Worm (Caenorhabditis elegans) whole organism, young adult: ENCODE data around the gene F32D8.1.
A peak's percentile ranks its signal among the peaks of the same experiment; 100 is the strongest.

Source experiments
- B0035.1 ChIP-seq: sonication (generic microtip); optimal IDR thresholded peaks from 2 replicates; lab custom pipeline; 2016; ENCODE audit warnings: missing genetic modification characterization, mild to moderate bottlenecking, missing compliant biosample characterization, missing genotype, missing genetic modification reagents
- B0261.1 ChIP-seq: sonication (generic microtip); optimal IDR thresholded peaks from 2 replicates; lab custom pipeline; 2016; ENCODE audit warnings: mild to moderate bottlenecking, missing genetic modification characterization, moderate library complexity, missing compliant biosample characterization
- C17E4.6 ChIP-seq: fragments of 200-800 bp; sonication (Bioruptor generic); IDR thresholded peaks from 2 replicates; pipeline ENCODE4 v1.3.6; 2022; ENCODE audit warnings: missing genetic modification reagents, missing genetic modification characterization, missing compliant biosample characterization
- D2030.7 ChIP-seq: fragments of 200-800 bp; sonication (Bioruptor generic); IDR thresholded peaks from 2 replicates; pipeline ENCODE4 v1.3.6; 2022; ENCODE audit warnings: missing genetic modification reagents, missing genetic modification characterization, missing compliant biosample characterization
- F10E7.11 ChIP-seq: sonication (generic microtip); optimal IDR thresholded peaks from 2 replicates; lab custom pipeline; 2017; ENCODE audit warnings: mild to moderate bottlenecking, missing genetic modification characterization, moderate library complexity, missing compliant biosample characterization
- F23B12.7 ChIP-seq: sonication (generic microtip); optimal IDR thresholded peaks from 2 replicates; lab custom pipeline; 2017; ENCODE audit warnings: missing genetic modification characterization, mild to moderate bottlenecking, missing compliant biosample characterization, antibody characterized with exemption, moderate library complexity; ENCODE audit not compliant: insufficient read depth
- F37B4.10 ChIP-seq: fragments of 200-800 bp; sonication (Bioruptor generic); IDR thresholded peaks from 2 replicates; pipeline ENCODE4 v1.3.6; 2022; ENCODE audit warnings: missing genetic modification characterization, missing compliant biosample characterization
- F39B2.1 ChIP-seq: fragments of 200-800 bp; sonication (Bioruptor generic); IDR thresholded peaks from 2 replicates; pipeline ENCODE4 v1.3.6; 2022; ENCODE audit warnings: missing genetic modification reagents, missing genetic modification characterization, missing compliant biosample characterization
- K11D2.4 ChIP-seq: fragments of 200-800 bp; sonication (Bioruptor generic); IDR thresholded peaks from 2 replicates; pipeline ENCODE4 v1.3.6; 2022; ENCODE audit warnings: missing genetic modification reagents, missing genetic modification characterization, missing compliant biosample characterization
- T07F8.4 ChIP-seq: sonication (generic microtip); optimal IDR thresholded peaks from 2 replicates; lab custom pipeline; 2016; ENCODE audit warnings: mild to moderate bottlenecking, missing genetic modification characterization, moderate library complexity, missing compliant biosample characterization
- T26A5.8 ChIP-seq: sonication (generic microtip); optimal IDR thresholded peaks from 2 replicates; lab custom pipeline; 2016; ENCODE audit warnings: missing genetic modification characterization, missing compliant biosample characterization
- Y56A3A.18 ChIP-seq: fragments of 200-800 bp; sonication (Bioruptor generic); IDR thresholded peaks from 2 replicates; pipeline ENCODE4 v1.3.6; 2022; ENCODE audit warnings: missing genetic modification reagents, missing genetic modification characterization, missing compliant biosample characterization
- Y67H2A.10 ChIP-seq: fragments of 200-800 bp; sonication (Bioruptor generic); conservative IDR thresholded peaks from 2 replicates; pipeline ENCODE4 v1.3.6; 2022; ENCODE audit warnings: missing genetic modification reagents, missing genetic modification characterization, missing compliant biosample characterization
- ZK185.1 ChIP-seq: sonication (generic microtip); optimal IDR thresholded peaks from 2 replicates; lab custom pipeline; 2016; ENCODE audit warnings: mild to moderate bottlenecking, missing genetic modification characterization, missing compliant biosample characterization; ENCODE audit not compliant: poor library complexity, severe bottlenecking
- aptf-2 ChIP-seq: fragments of 200-800 bp; sonication (Bioruptor generic); conservative IDR thresholded peaks from 2 replicates; pipeline ENCODE4 v1.3.6; 2022; ENCODE audit warnings: missing genetic modification reagents, missing genetic modification characterization, missing compliant biosample characterization
- athp-1 ChIP-seq: sonication (generic microtip); optimal IDR thresholded peaks from 2 replicates; lab custom pipeline; 2017; ENCODE audit warnings: mild to moderate bottlenecking, missing genetic modification characterization, missing compliant biosample characterization
- attf-3 ChIP-seq: fragments of 200-800 bp; sonication (Bioruptor generic); conservative IDR thresholded peaks from 2 replicates; pipeline ENCODE4 v1.3.6; 2022; ENCODE audit warnings: missing genetic modification reagents, missing genetic modification characterization, missing compliant biosample characterization
- ccch-3 ChIP-seq: fragments of 200-800 bp; sonication (Bioruptor generic); optimal IDR thresholded peaks from 2 replicates; lab custom pipeline; 2018; ENCODE audit warnings: mild to moderate bottlenecking, missing genetic modification characterization, missing compliant biosample characterization
- cebp-1 ChIP-seq, 2 experiments: fragments of 200-800 bp in 1 of 2; sonication (Bioruptor generic) in 1 of 2; sonication (generic microtip) in 1 of 2; IDR thresholded peaks in 1 of 2; optimal IDR thresholded peaks in 1 of 2; 2 replicates each; pipeline versions ENCODE4 v1.3.6 to Lab custom; 2017 to 2022; ENCODE audit warnings: missing compliant biosample characterization in 2 of 2, missing genetic modification characterization in 2 of 2, mild to moderate bottlenecking in 1 of 2, missing genetic modification reagents in 1 of 2, moderate library complexity in 1 of 2
- ceh-58 ChIP-seq: fragments of 200-800 bp; sonication (Bioruptor generic); IDR thresholded peaks from 2 replicates; pipeline ENCODE4 v1.3.6; 2022; ENCODE audit warnings: missing genetic modification characterization, missing compliant biosample characterization
- egrh-3 ChIP-seq: fragments of 200-800 bp; sonication (Bioruptor generic); IDR thresholded peaks from 2 replicates; pipeline ENCODE4 v1.3.6; 2022; ENCODE audit warnings: missing genetic modification reagents, missing genetic modification characterization, missing compliant biosample characterization
- ekl-4 ChIP-seq: fragments of 200-800 bp; sonication (Bioruptor generic); IDR thresholded peaks from 2 replicates; pipeline ENCODE4 v1.3.6; 2022; ENCODE audit warnings: missing genetic modification reagents, missing genetic modification characterization, missing compliant biosample characterization
- him-1 ChIP-seq: sonication (generic microtip); optimal IDR thresholded peaks from 2 replicates; lab custom pipeline; 2016; ENCODE audit warnings: missing genotype, missing genetic modification reagents, missing genetic modification characterization, missing compliant biosample characterization
- hmg-1.2 ChIP-seq: fragments of 200-800 bp; sonication (Bioruptor generic); IDR thresholded peaks from 2 replicates; pipeline ENCODE4 v1.3.6; 2022; ENCODE audit warnings: missing genetic modification reagents, missing genetic modification characterization, missing compliant biosample characterization
- hmg-20 ChIP-seq: fragments of 200-800 bp; sonication (Bioruptor generic); IDR thresholded peaks from 2 replicates; pipeline ENCODE4 v1.3.6; 2022; ENCODE audit warnings: missing genetic modification reagents, missing genetic modification characterization, missing compliant biosample characterization
- hsf-1 ChIP-seq: fragments of 200-800 bp; sonication (Bioruptor generic); IDR thresholded peaks from 2 replicates; pipeline ENCODE4 v1.3.6; 2022; ENCODE audit warnings: missing genetic modification reagents, missing genetic modification characterization, missing compliant biosample characterization
- let-607 ChIP-seq, 2 experiments: fragments of 200-800 bp in 1 of 2; sonication (Bioruptor generic) in 1 of 2; sonication (generic microtip) in 1 of 2; optimal IDR thresholded peaks; 2 replicates each; lab custom pipeline; 2016 to 2018; ENCODE audit warnings: mild to moderate bottlenecking in 2 of 2, missing compliant biosample characterization in 2 of 2, missing genetic modification characterization in 2 of 2, moderate library complexity in 2 of 2, missing genotype in 1 of 2
- lir-1 ChIP-seq: fragments of 200-800 bp; sonication (Bioruptor generic); conservative IDR thresholded peaks from 2 replicates; pipeline ENCODE4 v1.3.6; 2022; ENCODE audit warnings: missing genetic modification reagents, missing genetic modification characterization, missing compliant biosample characterization
- lsl-1 ChIP-seq: fragments of 200-800 bp; sonication (Bioruptor generic); optimal IDR thresholded peaks from 2 replicates; lab custom pipeline; 2018; ENCODE audit warnings: mild to moderate bottlenecking, missing genetic modification characterization, moderate library complexity, missing compliant biosample characterization
- madf-6 ChIP-seq: fragments of 200-800 bp; sonication (Bioruptor generic); IDR thresholded peaks from 2 replicates; pipeline ENCODE4 v1.3.6; 2022; ENCODE audit warnings: missing genetic modification reagents, missing genetic modification characterization, missing compliant biosample characterization
- mxl-1 ChIP-seq: sonication (generic microtip); optimal IDR thresholded peaks from 2 replicates; lab custom pipeline; 2016; ENCODE audit warnings: missing genetic modification characterization, missing compliant biosample characterization
- nhr-179 ChIP-seq: sonication (generic microtip); optimal IDR thresholded peaks from 2 replicates; lab custom pipeline; 2016; ENCODE audit warnings: mild to moderate bottlenecking, missing genetic modification characterization, missing compliant biosample characterization
- nhr-90 ChIP-seq: sonication (generic microtip); optimal IDR thresholded peaks from 2 replicates; lab custom pipeline; 2016; ENCODE audit warnings: missing genotype, mild to moderate bottlenecking, missing genetic modification characterization, missing compliant biosample characterization
- pbrm-1 ChIP-seq: fragments of 200-800 bp; sonication (Bioruptor generic); IDR thresholded peaks from 2 replicates; pipeline ENCODE4 v1.3.6; 2022; ENCODE audit warnings: missing genetic modification reagents, missing genetic modification characterization, missing compliant biosample characterization
- rec-8 ChIP-seq, 2 experiments: sonication (generic microtip); optimal IDR thresholded peaks; 2 replicates each; lab custom pipeline; 2016; ENCODE audit warnings: mild to moderate bottlenecking in 2 of 2, missing genetic modification characterization in 2 of 2, missing genetic modification reagents in 2 of 2, missing genotype in 2 of 2, missing biosample characterization in 1 of 2, missing compliant biosample characterization in 1 of 2, moderate library complexity in 1 of 2
- sea-2 ChIP-seq: fragments of 200-800 bp; sonication (Bioruptor generic); IDR thresholded peaks from 2 replicates; pipeline ENCODE4 v1.3.6; 2022; ENCODE audit warnings: missing genetic modification characterization, missing compliant biosample characterization
- snpc-1.1 ChIP-seq: sonication (generic microtip); optimal IDR thresholded peaks from 2 replicates; lab custom pipeline; 2017; ENCODE audit warnings: missing genetic modification characterization, mild to moderate bottlenecking, missing compliant biosample characterization, antibody characterized with exemption, moderate library complexity, missing genotype, missing genetic modification reagents; ENCODE audit not compliant: insufficient read depth
- snpc-1.3 ChIP-seq: sonication (generic microtip); optimal IDR thresholded peaks from 2 replicates; lab custom pipeline; 2017; ENCODE audit warnings: missing genetic modification characterization, mild to moderate bottlenecking, missing compliant biosample characterization, antibody characterized with exemption, moderate library complexity, missing genotype, missing genetic modification reagents; ENCODE audit not compliant: insufficient read depth
- tbp1 ChIP-seq: fragments of 200-800 bp; sonication (Bioruptor generic); optimal IDR thresholded peaks from 2 replicates; lab custom pipeline; 2018; ENCODE audit warnings: mild to moderate bottlenecking, missing genetic modification characterization, missing compliant biosample characterization
- xnd-1 ChIP-seq: sonication (generic microtip); optimal IDR thresholded peaks from 2 replicates; lab custom pipeline; 2016; ENCODE audit warnings: missing genotype, missing genetic modification reagents, missing genetic modification characterization, missing compliant biosample characterization
- zfh-2 ChIP-seq: fragments of 200-800 bp; sonication (Bioruptor generic); conservative IDR thresholded peaks from 2 replicates; pipeline ENCODE4 v1.3.6; 2022; ENCODE audit warnings: missing genetic modification reagents, missing genetic modification characterization, missing compliant biosample characterization
- zim-3 ChIP-seq: sonication (generic microtip); optimal IDR thresholded peaks from 2 replicates; lab custom pipeline; 2017; ENCODE audit warnings: mild to moderate bottlenecking, missing genetic modification characterization, moderate library complexity, missing compliant biosample characterization
- ztf-18 ChIP-seq: sonication (generic microtip); optimal IDR thresholded peaks from 2 replicates; lab custom pipeline; 2016; ENCODE audit warnings: missing genotype, mild to moderate bottlenecking, missing genetic modification characterization, missing compliant biosample characterization
- ztf-25 ChIP-seq: fragments of 200-800 bp; sonication (Bioruptor generic); IDR thresholded peaks from 2 replicates; pipeline ENCODE4 v1.3.6; 2022; ENCODE audit warnings: missing genetic modification reagents, missing genetic modification characterization, missing compliant biosample characterization
- ztf-28 ChIP-seq: fragments of 200-800 bp; sonication (Bioruptor generic); IDR thresholded peaks from 2 replicates; pipeline ENCODE4 v1.3.6; 2022; ENCODE audit warnings: missing genetic modification reagents, missing genetic modification characterization, missing compliant biosample characterization
- ztf-3 ChIP-seq: fragments of 200-800 bp; sonication (Bioruptor generic); optimal IDR thresholded peaks from 2 replicates; lab custom pipeline; 2018; ENCODE audit warnings: mild to moderate bottlenecking, missing genetic modification characterization, missing compliant biosample characterization

Gene F32D8.1

ce11 chrV:10897172-10897571 is 16.5 kb downstream of the F32D8.1 start (continued):
- TF ChIP-seq D2030.7 (peak; percentile 95), rec-8 (tag; optimal IDR thresholded peaks at IDR 0.05; lab: Kevin White, UChicago) (peak; percentile 73 to 77), egrh-3 (GFP tag; lab: Robert Waterston, UW) (peak; percentile 73), ztf-3 (GFP tag; lab: Kevin White, UChicago) (peak; percentile 94), B0035.1 (peak; percentile 86), F23B12.7 (tag; lab: Kevin White, UChicago) (peak; percentile 89), athp-1 (tag; lab: Kevin White, UChicago) (peak; percentile 99), him-1 (tag; lab: Kevin White, UChicago) (peak; percentile 95), B0261.1 (tag; lab: Kevin White, UChicago) (peak; percentile 33), pbrm-1 (GFP tag; lab: Robert Waterston, UW) (peak; percentile 98), F37B4.10 (GFP tag; lab: Robert Waterston, UW) (0 out of 2 replicates have a peak, but pooled peaks have one; percentile 90), lsl-1 (peak; percentile 87), tbp1 (peak; percentile 79), hmg-20 (GFP tag; lab: Robert Waterston, UW) (peak; percentile 94), K11D2.4 (GFP tag; lab: Robert Waterston, UW) (peak; percentile 96), zim-3 (tag; lab: Kevin White, UChicago) (peak; percentile 94), Y56A3A.18 (GFP tag; lab: Robert Waterston, UW) (peak; percentile 90), zfh-2 (GFP tag; lab: Robert Waterston, UW) (peak; percentile 94), Y67H2A.10 (GFP tag; lab: Robert Waterston, UW) (peak; percentile 91), hsf-1 (GFP tag; lab: Robert Waterston, UW) (peak; percentile 90), F10E7.11 (peak; percentile 87), F39B2.1 (peak; percentile 94), snpc-1.1 (tag; lab: Kevin White, UChicago) (peak; percentile 81), ccch-3 (peak; percentile 79), T26A5.8 (tag; lab: Kevin White, UChicago) (peak; percentile 38), snpc-1.3 (tag; lab: Kevin White, UChicago) (peak; percentile 80), madf-6 (peak; percentile 94), C17E4.6 (GFP tag; lab: Robert Waterston, UW) (peak; percentile 94), ZK185.1 (tag; lab: Kevin White, UChicago) (peak; percentile 97), ztf-25 (GFP tag; lab: Robert Waterston, UW) (no peak), sea-2 (GFP tag; lab: Robert Waterston, UW) (0 out of 2 replicates have a peak, but pooled peaks have one; percentile 42), cebp-1 (GFP tag; IDR thresholded peaks at IDR 0.05; lab: Robert Waterston, UW) (peak; percentile 72; the same call in 1 of the 2 replicates), cebp-1 (tag; optimal IDR thresholded peaks at IDR 0.05; lab: Kevin White, UChicago) (peak; percentile 93), mxl-1 (tag; lab: Kevin White, UChicago) (no peak), ztf-28 (GFP tag; lab: Robert Waterston, UW) (peak; percentile 93), xnd-1 (peak; percentile 78), nhr-90 (tag; lab: Kevin White, UChicago) (peak; percentile 96), nhr-179 (tag; lab: Kevin White, UChicago) (no peak), hmg-1.2 (GFP tag; lab: Robert Waterston, UW) (peak; percentile 94), T07F8.4 (tag; lab: Kevin White, UChicago) (peak; percentile 81), ztf-18 (tag; lab: Kevin White, UChicago) (peak; percentile 85), ceh-58 (GFP tag; lab: Robert Waterston, UW) (0 out of 2 replicates have a peak, but pooled peaks have one; percentile 33), aptf-2 (GFP tag; lab: Robert Waterston, UW) (0 out of 2 replicates have a peak, but pooled peaks have one; percentile 21), ekl-4 (GFP tag; lab: Robert Waterston, UW) (peak; percentile 97), attf-3 (GFP tag; lab: Robert Waterston, UW) (peak; percentile 83), lir-1 (peak; percentile 90), let-607 (tag; optimal IDR thresholded peaks at IDR 0.05; lab: Kevin White, UChicago) (peak; percentile 100)
